Worm (Caenorhabditis elegans): ENCODE results near the gene Y48A6B.9.

Gene Y48A6B.9

ce11 chrIII:11068553-11068952 lies 35.6 kb downstream of the Y48A6B.9 start, which contains the start of gene W09D6.1:
TSS of gene W09D6.1 (plus strand) at chrIII:11068853.
- no peak for TF ChIP-seq unc-62 (GFP tag; optimal IDR thresholded peaks at IDR 0.05)
- TF ChIP-seq ceh-28 (tag; optimal IDR thresholded peaks at IDR 0.05), result peak; percentile 9

- TF ChIP-seq fkh-10 (GFP tag; optimal IDR thresholded peaks at IDR 0.05) (no peak), egl-5 (tag; optimal IDR thresholded peaks at IDR 0.05) (no peak), tbx-2 (tag; optimal IDR thresholded peaks at IDR 0.05) (no peak), unc-39 (tag; optimal IDR thresholded peaks at IDR 0.05) (no peak), ceh-28 (tag; optimal IDR thresholded peaks at IDR 0.05) (peak; percentile 87), ZK546.5 (tag; optimal IDR thresholded peaks at IDR 0.05) (no peak)
These were observed 36.3 kb downstream of the Y48A6B.9 start for ce11 chrIII:11069265-11069664.

- TF ChIP-seq ceh-28 (tag; optimal IDR thresholded peaks at IDR 0.05), result peak; percentile 88
- TF ChIP-seq ztf-11 (tag; optimal IDR thresholded peaks at IDR 0.05), result no peak
These were observed 37.2 kb downstream of the Y48A6B.9 start for ce11 chrIII:11070210-11070609.

- TF ChIP-seq elt-2 (tag; optimal IDR thresholded peaks at IDR 0.05) (no peak), elt-3 (tag; optimal IDR thresholded peaks at IDR 0.05) (no peak), nfya-1 (tag; optimal IDR thresholded peaks at IDR 0.05; ENCODE audit: insufficient read depth) (no peak), skn-1 (tag; optimal IDR thresholded peaks at IDR 0.05) (no peak), eor-1 (tag; optimal IDR thresholded peaks at IDR 0.05) (no peak), aly-2 (tag; optimal IDR thresholded peaks at IDR 0.05) (no peak), ama-1 (optimal IDR thresholded peaks at IDR 0.05) (no peak), lin-15B (tag; optimal IDR thresholded peaks at IDR 0.05) (no peak), mml-1 (tag; optimal IDR thresholded peaks at IDR 0.05) (no peak), ztf-11 (tag; optimal IDR thresholded peaks at IDR 0.05) (no peak), ZK546.5 (tag; optimal IDR thresholded peaks at IDR 0.05) (no peak), mdl-1 (tag; optimal IDR thresholded peaks at IDR 0.05) (no peak), nhr-12 (tag; optimal IDR thresholded peaks at IDR 0.05) (no peak), ztf-4 (tag; optimal IDR thresholded peaks at IDR 0.05) (no peak), lsy-12 (tag; optimal IDR thresholded peaks at IDR 0.05) (no peak), tbx-2 (tag; optimal IDR thresholded peaks at IDR 0.05) (no peak), ceh-28 (tag; optimal IDR thresholded peaks at IDR 0.05) (no peak), zag-1 (tag; optimal IDR thresholded peaks at IDR 0.05) (no peak), hmg-11 (tag; optimal IDR thresholded peaks at IDR 0.05) (no peak)
These were observed 41.2 kb downstream of the Y48A6B.9 start, which contains the start of gene str-261 for ce11 chrIII:11074214-11074613. TSS of gene str-261 (plus strand) at chrIII:11074514.

- TF ChIP-seq fos-1 (tag; optimal IDR thresholded peaks at IDR 0.05), result no peak
- TF ChIP-seq ceh-28 (tag; optimal IDR thresholded peaks at IDR 0.05), result peak; percentile 65
These were observed 43.8 kb downstream of the Y48A6B.9 start for ce11 chrIII:11076743-11077142.

ce11 chrIII:11077404-11077803 lies 44.4 kb downstream of the Y48A6B.9 start, which contains the start of gene str-246:
TSS of gene str-246 (plus strand) at chrIII:11077704.
- TF ChIP-seq egl-5 (tag; optimal IDR thresholded peaks at IDR 0.05) (no peak), ceh-16 (tag; optimal IDR thresholded peaks at IDR 0.05) (no peak), ztf-4 (tag; optimal IDR thresholded peaks at IDR 0.05) (no peak), nhr-76 (tag; optimal IDR thresholded peaks at IDR 0.05) (no peak), nfya-1 (tag; optimal IDR thresholded peaks at IDR 0.05; ENCODE audit: insufficient read depth) (no peak), nhr-11 (tag; optimal IDR thresholded peaks at IDR 0.05) (no peak), elt-2 (tag; optimal IDR thresholded peaks at IDR 0.05) (no peak), nhr-77 (tag; optimal IDR thresholded peaks at IDR 0.05) (no peak), fkh-2 (tag; optimal IDR thresholded peaks at IDR 0.05) (no peak), nhr-23 (tag; optimal IDR thresholded peaks at IDR 0.05) (no peak), nhr-237 (tag; optimal IDR thresholded peaks at IDR 0.05) (no peak), elt-1 (tag; optimal IDR thresholded peaks at IDR 0.05) (no peak), ceh-28 (tag; optimal IDR thresholded peaks at IDR 0.05) (no peak), aly-2 (tag; optimal IDR thresholded peaks at IDR 0.05) (no peak)
